Fruit fly (Drosophila melanogaster): ENCODE data around the gene wcy.

- TF ChIP-seq HLH106 (tag; optimal IDR thresholded peaks at IDR 0.05) (no peak), tai (GFP tag; optimal IDR thresholded peaks at IDR 0.05) (no peak), Sp1 (GFP tag; optimal IDR thresholded peaks at IDR 0.05) (no peak), dmrt93B (GFP tag; optimal IDR thresholded peaks at IDR 0.05) (no peak), CrebA (GFP tag; optimal IDR thresholded peaks at IDR 0.05; ENCODE audit: borderline replicate concordance) (no peak)
These were observed 28.5 kb upstream of the wcy start for dm6 chrX:17106153-17106700.
